Worm (Caenorhabditis elegans) whole organism, midembryonic: Measurements from ENCODE around the gene vps-37.

ENCODE experiments used
- flt-1 ChIP-seq: fragments of 200-800 bp; sonication (Bioruptor generic); IDR thresholded peaks from 2 replicates; pipeline ENCODE4 v1.3.6; 2022; ENCODE audit warnings: missing genetic modification characterization, missing compliant biosample characterization
- klf-2 ChIP-seq: fragments of 200-800 bp; sonication (Bioruptor generic); conservative IDR thresholded peaks from 2 replicates; pipeline ENCODE4 v1.3.6; 2022; ENCODE audit warnings: missing genetic modification reagents, missing genetic modification characterization, missing compliant biosample characterization
- tab-1 ChIP-seq: fragments of 200-800 bp; sonication (Bioruptor generic); IDR thresholded peaks from 2 replicates; pipeline ENCODE4 v1.3.6; 2022; ENCODE audit warnings: missing genetic modification characterization, missing compliant biosample characterization

ce11 chrV:5576008-5576407, 16.5 kb upstream of the vps-37 start:
- TF ChIP-seq flt-1 (no peak), tab-1 (no peak), klf-2 (GFP tag; lab: Robert Waterston, UW) (no peak)
